Worm (Caenorhabditis elegans): ENCODE results near the gene cnx-1.

cnx-1 gene

DNA sequence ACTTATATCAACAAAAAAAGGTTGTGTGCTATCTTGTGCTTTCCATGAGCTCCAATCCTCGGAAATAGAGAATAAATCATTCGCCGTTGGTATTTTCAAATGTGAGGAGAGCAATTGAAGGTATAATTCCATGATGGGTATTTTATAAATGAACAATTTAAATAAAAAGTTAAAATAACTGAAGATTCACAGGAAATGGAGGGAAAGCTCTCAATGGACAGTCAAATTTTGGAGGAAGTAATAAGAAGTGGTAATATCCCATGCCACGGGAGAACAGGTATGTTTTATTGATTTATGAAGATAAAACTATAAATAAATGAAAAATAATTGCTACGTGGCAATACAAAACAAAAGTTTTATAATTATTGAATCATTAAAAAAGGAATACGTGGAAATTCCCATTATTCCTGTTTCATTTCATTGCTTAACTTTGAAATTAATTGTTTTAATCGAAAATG is 33.8 kb downstream of the cnx-1 start:
- TF ChIP-seq ceh-100 (GFP tag; IDR thresholded peaks at IDR 0.05) (no peak; the same call in 1 of the 2 replicates), ztf-28 (GFP tag; IDR thresholded peaks at IDR 0.05) (no peak), Y56A3A.18 (GFP tag; IDR thresholded peaks at IDR 0.05) (peak; percentile 54; the same call in 1 of the 2 replicates), rpc-1 (optimal IDR thresholded peaks at IDR 0.05) (no peak), rpc-1 (tag; optimal IDR thresholded peaks at IDR 0.05) (no peak), ceh-58 (GFP tag; IDR thresholded peaks at IDR 0.05) (0 out of 2 replicates have a peak, but pooled peaks have one; percentile 60), madf-10 (tag; optimal IDR thresholded peaks at IDR 0.05) (no peak), attf-5 (GFP tag; optimal IDR thresholded peaks at IDR 0.05) (peak; percentile 21), mes-4 (tag; optimal IDR thresholded peaks at IDR 0.05) (no peak), hrde-1 (tag; optimal IDR thresholded peaks at IDR 0.05; ENCODE audit: borderline replicate concordance) (peak; percentile 6), nhr-120 (GFP tag; IDR thresholded peaks at IDR 0.05) (no peak), ets-4 (GFP tag; optimal IDR thresholded peaks at IDR 0.05) (no peak), nfya-1 (tag; optimal IDR thresholded peaks at IDR 0.05; ENCODE audit: borderline replicate concordance, insufficient read depth) (no peak), ztf-26 (tag; optimal IDR thresholded peaks at IDR 0.05) (no peak), tlf-1 (GFP tag; optimal IDR thresholded peaks at IDR 0.05) (peak; percentile 42), attf-3 (GFP tag; conservative IDR thresholded peaks at IDR 0.05) (no peak), zim-3 (tag; optimal IDR thresholded peaks at IDR 0.05) (no peak), snpc-1.3 (tag; optimal IDR thresholded peaks at IDR 0.05; ENCODE audit: insufficient read depth) (no peak), B0035.1 (tag; optimal IDR thresholded peaks at IDR 0.05) (peak; percentile 7), hsf-1 (GFP tag; IDR thresholded peaks at IDR 0.05) (0 out of 2 replicates have a peak, but pooled peaks have one; percentile 54), B0019.2 (GFP tag; conservative IDR thresholded peaks at IDR 0.05) (no peak), mxl-1 (tag; optimal IDR thresholded peaks at IDR 0.05) (no peak), tbx-9 (tag; optimal IDR thresholded peaks at IDR 0.05; ENCODE audit: borderline replicate concordance) (no peak), rec-8 (tag; optimal IDR thresholded peaks at IDR 0.05) (no peak), F49E8.2 (tag; optimal IDR thresholded peaks at IDR 0.05; ENCODE audit: insufficient read depth) (peak; percentile 24), nhr-27 (tag; optimal IDR thresholded peaks at IDR 0.05) (no peak), T26A5.8 (tag; optimal IDR thresholded peaks at IDR 0.05) (no peak), xnd-1 (tag; optimal IDR thresholded peaks at IDR 0.05) (no peak), Y53G8AR.9 (GFP tag; conservative IDR thresholded peaks at IDR 0.05) (0 out of 2 replicates have a peak, but pooled peaks have one; percentile 54), bed-1 (GFP tag; IDR thresholded peaks at IDR 0.05) (0 out of 2 replicates have a peak, but pooled peaks have one; percentile 14), F55B11.4 (tag; optimal IDR thresholded peaks at IDR 0.05; ENCODE audit: borderline replicate concordance, insufficient read depth) (no peak), madf-8 (GFP tag; conservative IDR thresholded peaks at IDR 0.05) (no peak), madf-3 (GFP tag; IDR thresholded peaks at IDR 0.05) (peak; percentile 85), lin-40 (tag; optimal IDR thresholded peaks at IDR 0.05) (peak; percentile 38), ekl-4 (GFP tag; IDR thresholded peaks at IDR 0.05) (peak; percentile 17; the same call in 1 of the 2 replicates), tbp1 (GFP tag; optimal IDR thresholded peaks at IDR 0.05) (peak; percentile 4), nfya-2 (GFP tag; IDR thresholded peaks at IDR 0.05) (no peak), atf-7 (tag; optimal IDR thresholded peaks at IDR 0.05) (peak; percentile 61), fkh-3 (tag; optimal IDR thresholded peaks at IDR 0.05) (no peak), gei-17 (GFP tag; optimal IDR thresholded peaks at IDR 0.05) (peak; percentile 3), hmg-1.2 (GFP tag; IDR thresholded peaks at IDR 0.05) (peak; percentile 22; the same call in 1 of the 2 replicates), sea-2 (GFP tag; IDR thresholded peaks at IDR 0.05) (no peak), him-1 (tag; optimal IDR thresholded peaks at IDR 0.05) (no peak), ceh-79 (tag; optimal IDR thresholded peaks at IDR 0.05) (no peak), ceh-40 (GFP tag; IDR thresholded peaks at IDR 0.05) (no peak), lsl-1 (GFP tag; optimal IDR thresholded peaks at IDR 0.05) (no peak), Y67H2A.10 (GFP tag; conservative IDR thresholded peaks at IDR 0.05) (no peak), mel-28 (tag; optimal IDR thresholded peaks at IDR 0.05; ENCODE audit: borderline replicate concordance) (no peak)

Data from whole organism, young adult.